Worm (Caenorhabditis elegans): ENCODE measurements around the gene nlp-55.
A peak's percentile ranks its signal among the peaks of the same experiment; 100 is the strongest.

DNA sequence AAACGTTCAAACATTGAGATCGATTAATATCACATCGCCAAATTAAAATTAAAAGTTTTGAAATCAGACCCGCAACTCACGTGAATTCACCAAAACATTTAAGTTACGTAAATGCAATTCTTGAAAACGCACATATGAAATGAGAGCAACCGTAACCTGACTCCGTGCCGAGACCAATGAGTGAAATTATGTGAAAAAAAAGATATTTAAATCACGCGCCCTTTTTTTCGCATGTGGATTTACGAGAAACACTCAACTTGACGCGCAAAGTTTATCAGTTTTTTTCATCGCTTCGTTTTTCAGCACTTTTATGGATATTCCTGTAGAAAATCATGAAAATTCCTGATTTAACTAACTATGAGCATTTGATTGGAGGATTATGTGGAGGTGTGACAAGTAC is 19.1 kb downstream of the nlp-55 start, which contains the start of the genes gei-14 and slc-25A32:
- TF ChIP-seq snpc-4 (GFP tag; optimal IDR thresholded peaks at IDR 0.05) (no peak), snpc-4 (tag; optimal IDR thresholded peaks at IDR 0.05) (peak in 3 of 4 experiments; percentile 22 to 47 (median 29)), ama-1 (optimal IDR thresholded peaks at IDR 0.05) (no peak), ama-1 (GFP tag; optimal IDR thresholded peaks at IDR 0.05) (no peak), dpff-1 (tag; optimal IDR thresholded peaks at IDR 0.05) (no peak), F39B2.1 (GFP tag; IDR thresholded peaks at IDR 0.05) (no peak), ztf-3 (GFP tag; optimal IDR thresholded peaks at IDR 0.05) (no peak)

Measured in whole organism, young adult.